Fruit fly (Drosophila melanogaster): ENCODE data around the gene Arp1.

DNA sequence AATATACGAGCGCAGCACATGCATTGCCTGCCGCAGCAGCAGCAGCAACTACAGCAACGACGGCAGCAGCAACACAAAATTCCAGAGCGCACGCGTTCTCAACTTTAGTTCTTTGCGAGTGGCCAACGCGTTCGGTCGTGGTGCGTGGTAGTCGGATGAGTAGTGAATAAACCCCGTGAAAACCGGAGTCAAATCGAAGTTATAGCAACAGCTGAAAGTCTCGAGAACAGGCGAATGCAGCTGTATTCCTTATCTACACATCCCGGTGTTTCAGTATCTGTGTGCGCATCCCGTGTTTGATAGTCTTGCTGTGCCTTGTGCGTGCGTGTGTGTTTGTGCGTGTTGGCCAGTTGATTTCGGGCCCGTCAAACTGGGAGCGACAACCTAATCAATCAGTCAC lies 43.6 kb upstream of the Arp1 start, which contains the start of gene Dtg:
- TF ChIP-seq CTCF (optimal IDR thresholded peaks at IDR 0.05) (no peak), CG8478 (optimal IDR thresholded peaks at IDR 0.05) (no peak)

Measured in S2 (cell line).